Worm (Caenorhabditis elegans) whole organism, L3 larva: ENCODE measurements around the gene C09F12.2.

ENCODE experiments used
- egl-27 ChIP-seq: sonication (generic microtip); optimal IDR thresholded peaks from 4 replicates; lab custom pipeline; 2017; ENCODE audit warnings: missing biosample characterization, missing genetic modification reagents, missing genetic modification characterization
- fkh-2 ChIP-seq: fragments of 150-350 bp; optimal IDR thresholded peaks from 2 replicates; lab custom pipeline; 2014; ENCODE audit warnings: missing biosample characterization, missing genetic modification reagents, missing genetic modification characterization
- nhr-237 ChIP-seq: fragments of 150-350 bp; optimal IDR thresholded peaks from 2 replicates; lab custom pipeline; 2014; ENCODE audit warnings: missing biosample characterization, missing genetic modification characterization
- nhr-76 ChIP-seq: fragments of 150-350 bp; sonication (generic microtip); optimal IDR thresholded peaks from 5 replicates; lab custom pipeline; 2014; ENCODE audit warnings: missing biosample characterization, missing genetic modification characterization
- nhr-77 ChIP-seq: fragments of 150-350 bp; optimal IDR thresholded peaks from 2 replicates; lab custom pipeline; 2014; ENCODE audit warnings: missing biosample characterization, missing genetic modification characterization
- pha-4 ChIP-seq: fragments of 150-350 bp; optimal IDR thresholded peaks from 2 replicates; lab custom pipeline; 2014; ENCODE audit warnings: missing biosample characterization, missing genetic modification reagents, missing genetic modification characterization
- pqm-1 ChIP-seq: fragments of 150-350 bp; optimal IDR thresholded peaks from 2 replicates; lab custom pipeline; 2017; ENCODE audit warnings: missing biosample characterization, missing genetic modification characterization, inconsistent platforms
- skn-1 ChIP-seq: fragments of 150-350 bp; optimal IDR thresholded peaks from 2 replicates; lab custom pipeline; 2014; ENCODE audit warnings: missing biosample characterization, missing genetic modification characterization
- ztf-4 ChIP-seq: fragments of 150-350 bp; optimal IDR thresholded peaks from 2 replicates; lab custom pipeline; 2014; ENCODE audit warnings: missing biosample characterization, missing genetic modification characterization

- TF ChIP-seq nhr-76 (tag; lab: Kevin White, UChicago): no peak
- TF ChIP-seq nhr-77 (tag; lab: Kevin White, UChicago): no peak
- no peak for TF ChIP-seq egl-27 (tag; lab: Kevin White, UChicago)
- no peak for TF ChIP-seq nhr-237 (tag; lab: Kevin White, UChicago)
- TF ChIP-seq pha-4 (tag; lab: Kevin White, UChicago): no peak
- TF ChIP-seq skn-1: no peak
- no peak for TF ChIP-seq ztf-4 (tag; lab: Kevin White, UChicago)
- no peak for TF ChIP-seq fkh-2 (tag; lab: Kevin White, UChicago)
- TF ChIP-seq pqm-1 (tag; lab: Kevin White, UChicago): peak; percentile 50
These were observed 46.3 kb upstream of the C09F12.2 start for ce11 chrX:11007393-11007792.
